Fruit fly (Drosophila melanogaster) whole organism, embryonic: ENCODE data around the gene Trl.

ENCODE experiments used
- Atf3 ChIP-seq: fragments of 200-800 bp; sonication (Bioruptor generic); optimal IDR thresholded peaks from 3 replicates; lab custom pipeline; 2016; ENCODE audit warnings: missing biosample characterization, missing genetic modification characterization
- CG10431 ChIP-seq: fragments of 200-800 bp; sonication (Bioruptor generic); optimal IDR thresholded peaks from 3 replicates; lab custom pipeline; 2018; ENCODE audit warnings: missing biosample characterization, mild to moderate bottlenecking, missing genetic modification characterization
- CG10565 ChIP-seq: fragments of 200-800 bp; sonication (Bioruptor generic); optimal IDR thresholded peaks from 3 replicates; lab custom pipeline; 2016; ENCODE audit warnings: missing biosample characterization, mild to moderate bottlenecking, missing genetic modification characterization
- CG11696 ChIP-seq: fragments of 200-800 bp; sonication (Bioruptor generic); IDR thresholded peaks from 2 replicates; pipeline ENCODE4 v1.3.6; 2022; ENCODE audit warnings: missing biosample characterization, missing genetic modification characterization
- CG12391 ChIP-seq: fragments of 200-800 bp; sonication (Bioruptor generic); optimal IDR thresholded peaks from 3 replicates; lab custom pipeline; 2018; ENCODE audit warnings: missing biosample characterization, mild to moderate bottlenecking, missing genetic modification characterization, moderate library complexity
- CG12659 ChIP-seq: fragments of 200-800 bp; sonication (Bioruptor generic); optimal IDR thresholded peaks from 3 replicates; lab custom pipeline; 2017; ENCODE audit warnings: mild to moderate bottlenecking, missing biosample characterization, missing genetic modification reagents, missing genetic modification characterization
- CG12942 ChIP-seq: fragments of 200-800 bp; sonication (Bioruptor generic); optimal IDR thresholded peaks from 3 replicates; lab custom pipeline; 2016; ENCODE audit warnings: missing biosample characterization, missing genetic modification characterization
- CG14050 ChIP-seq: fragments of 200-800 bp; sonication (Bioruptor generic); IDR thresholded peaks from 3 replicates; pipeline ENCODE4 v1.3.6; 2022; ENCODE audit warnings: missing biosample characterization, missing genetic modification characterization
- CG14667 ChIP-seq: fragments of 200-800 bp; sonication (Bioruptor generic); IDR thresholded peaks from 2 replicates; pipeline ENCODE4 v1.3.6; 2022; ENCODE audit warnings: missing biosample characterization, missing genetic modification characterization
- CG1602 ChIP-seq: fragments of 200-800 bp; sonication (Bioruptor generic); optimal IDR thresholded peaks from 3 replicates; lab custom pipeline; 2016; ENCODE audit warnings: missing biosample characterization, missing genetic modification characterization
- CG17328 ChIP-seq: fragments of 200-800 bp; sonication (Bioruptor generic); IDR thresholded peaks from 2 replicates; pipeline ENCODE4 v1.3.6; 2022; ENCODE audit warnings: missing biosample characterization, missing genetic modification characterization
- CG18262 ChIP-seq: fragments of 200-800 bp; optimal IDR thresholded peaks from 3 replicates; lab custom pipeline; 2019; ENCODE audit warnings: missing biosample characterization, mild to moderate bottlenecking, missing genetic modification characterization, moderate library complexity
- CG18619 ChIP-seq: fragments of 200-800 bp; sonication (Bioruptor generic); optimal IDR thresholded peaks from 3 replicates; lab custom pipeline; 2017; ENCODE audit warnings: missing biosample characterization, mild to moderate bottlenecking, missing genetic modification characterization
- CG2129 ChIP-seq: fragments of 200-800 bp; sonication (Bioruptor generic); IDR thresholded peaks from 2 replicates; pipeline ENCODE4 v1.3.6; 2022; ENCODE audit warnings: missing biosample characterization, missing genetic modification characterization; ENCODE audit not compliant: partially characterized antibody
- CG2678 ChIP-seq: fragments of 200-800 bp; sonication (Bioruptor generic); optimal IDR thresholded peaks from 3 replicates; lab custom pipeline; 2019; ENCODE audit warnings: missing biosample characterization, mild to moderate bottlenecking, missing genetic modification characterization, moderate library complexity
- CG2889 ChIP-seq: fragments of 200-800 bp; sonication (Bioruptor generic); IDR thresholded peaks from 3 replicates; pipeline ENCODE4 v1.3.6; 2022; ENCODE audit warnings: missing biosample characterization, missing genetic modification characterization
- CG33213 ChIP-seq: fragments of 200-800 bp; sonication (Bioruptor generic); optimal IDR thresholded peaks from 3 replicates; lab custom pipeline; 2016; ENCODE audit warnings: missing biosample characterization, missing genetic modification characterization
- CG34376 ChIP-seq: fragments of 200-800 bp; sonication (Bioruptor generic); optimal IDR thresholded peaks from 2 replicates; lab custom pipeline; 2018; ENCODE audit warnings: missing biosample characterization, mild to moderate bottlenecking, missing genetic modification characterization
- CG3726 ChIP-seq: fragments of 200-800 bp; sonication (Bioruptor generic); IDR thresholded peaks from 3 replicates; pipeline ENCODE4, ENCODE4 v1.3.6; 2022; ENCODE audit warnings: missing biosample characterization, missing genetic modification characterization
- CG3995 ChIP-seq: fragments of 200-800 bp; sonication (Bioruptor generic); optimal IDR thresholded peaks from 3 replicates; lab custom pipeline; 2016; ENCODE audit warnings: missing biosample characterization, missing genetic modification characterization
- CG4404 ChIP-seq: fragments of 200-800 bp; sonication (Bioruptor generic); IDR thresholded peaks from 2 replicates; pipeline ENCODE4 v1.3.6; 2022; ENCODE audit warnings: missing biosample characterization, missing genetic modification characterization
- CG5180 ChIP-seq: fragments of 200-800 bp; sonication (Bioruptor generic); optimal IDR thresholded peaks from 3 replicates; lab custom pipeline; 2017; ENCODE audit warnings: missing biosample characterization, missing genetic modification characterization, mild to moderate bottlenecking, moderate library complexity, missing genetic modification reagents
- CHES-1-like ChIP-seq: fragments of 200-800 bp; sonication (Bioruptor generic); optimal IDR thresholded peaks from 2 replicates; lab custom pipeline; 2016; ENCODE audit warnings: missing biosample characterization, missing genetic modification characterization
- D ChIP-seq, 2 experiments: fragments of 200-800 bp in 1 of 2; fragments of >200 bp in 1 of 2; sonication (Bioruptor generic) in 1 of 2; optimal IDR thresholded peaks; 2 replicates in 1 of 2; 3 replicates in 1 of 2; lab custom pipeline; 2017; ENCODE audit warnings: mild to moderate bottlenecking in 1 of 2, missing biosample characterization in 1 of 2, missing genetic modification characterization in 1 of 2, missing genetic modification reagents in 1 of 2
- HLH4C ChIP-seq: fragments of 200-800 bp; sonication (Bioruptor generic); IDR thresholded peaks from 3 replicates; pipeline ENCODE4 v1.3.6; 2022; ENCODE audit warnings: missing biosample characterization, missing genetic modification characterization; ENCODE audit not compliant: partially characterized antibody
- Jarid2 ChIP-seq: fragments of 200-800 bp; sonication (Bioruptor generic); optimal IDR thresholded peaks from 3 replicates; lab custom pipeline; 2017; ENCODE audit warnings: mild to moderate bottlenecking, missing biosample characterization, missing genetic modification reagents, missing genetic modification characterization
- Nf-YA ChIP-seq: fragments of 200-800 bp; sonication (Bioruptor generic); IDR thresholded peaks from 2 replicates; pipeline ENCODE4 v1.3.6; 2022; ENCODE audit warnings: missing biosample characterization, missing genetic modification characterization
- Poxn ChIP-seq: fragments of 200-800 bp; sonication (Bioruptor generic); IDR thresholded peaks from 2 replicates; pipeline ENCODE4 v1.3.6; 2022; ENCODE audit warnings: missing biosample characterization, missing genetic modification characterization
- ac ChIP-seq: fragments of 200-800 bp; sonication (Bioruptor generic); optimal IDR thresholded peaks from 3 replicates; lab custom pipeline; 2017; ENCODE audit warnings: missing biosample characterization, mild to moderate bottlenecking, missing genetic modification characterization
- amos ChIP-seq: fragments of 200-800 bp; sonication (Bioruptor generic); IDR thresholded peaks from 2 replicates; pipeline ENCODE4 v1.3.6; 2022; ENCODE audit warnings: missing biosample characterization, missing genetic modification characterization; ENCODE audit not compliant: partially characterized antibody
- ci ChIP-seq: fragments of 200-800 bp; sonication (Bioruptor generic); IDR thresholded peaks from 3 replicates; pipeline ENCODE4 v1.3.6; 2022; ENCODE audit warnings: missing biosample characterization, missing genetic modification characterization
- crp ChIP-seq, 2 experiments: fragments of 200-800 bp; sonication (Bioruptor generic); optimal IDR thresholded peaks; 2 replicates in 1 of 2; 3 replicates in 1 of 2; lab custom pipeline; 2017; ENCODE audit warnings: missing biosample characterization in 2 of 2, missing genetic modification characterization in 2 of 2, mild to moderate bottlenecking in 1 of 2, moderate library complexity in 1 of 2
- ewg ChIP-seq: fragments of 200-800 bp; sonication (Bioruptor generic); optimal IDR thresholded peaks from 3 replicates; lab custom pipeline; 2017; ENCODE audit warnings: mild to moderate bottlenecking, missing biosample characterization, missing genetic modification reagents, missing genetic modification characterization
- grau ChIP-seq: fragments of 200-800 bp; optimal IDR thresholded peaks from 3 replicates; lab custom pipeline; 2019; ENCODE audit warnings: missing biosample characterization, mild to moderate bottlenecking, missing genetic modification characterization, moderate library complexity
- gsb-n ChIP-seq: fragments of 200-800 bp; sonication (Bioruptor generic); optimal IDR thresholded peaks from 3 replicates; lab custom pipeline; 2018; ENCODE audit warnings: missing biosample characterization, mild to moderate bottlenecking, missing genetic modification characterization
- gt ChIP-seq: fragments of 200-800 bp; sonication (Bioruptor generic); IDR thresholded peaks from 2 replicates; pipeline ENCODE4 v1.3.6; 2022; ENCODE audit warnings: missing biosample characterization, missing genetic modification characterization
- hkb ChIP-seq, 2 experiments: fragments of 200-800 bp in 1 of 2; fragments of >200 bp in 1 of 2; sonication (Bioruptor generic) in 1 of 2; IDR thresholded peaks in 1 of 2; optimal IDR thresholded peaks in 1 of 2; 2 replicates each; pipeline versions ENCODE4 v1.3.6 to Lab custom; 2017 to 2022; ENCODE audit warnings: missing biosample characterization in 1 of 2, missing genetic modification characterization in 1 of 2
- knrl ChIP-seq: fragments of 200-800 bp; sonication (Bioruptor generic); IDR thresholded peaks from 3 replicates; pipeline ENCODE4 v1.3.6; 2022; ENCODE audit warnings: missing biosample characterization, missing genetic modification characterization; ENCODE audit not compliant: partially characterized antibody
- luna ChIP-seq: fragments of 200-800 bp; sonication (Bioruptor generic); optimal IDR thresholded peaks from 2 replicates; lab custom pipeline; 2016; ENCODE audit warnings: missing biosample characterization, missing genetic modification characterization
- mirr ChIP-seq: fragments of 200-800 bp; sonication (Bioruptor generic); optimal IDR thresholded peaks from 3 replicates; lab custom pipeline; 2018; ENCODE audit warnings: missing biosample characterization, mild to moderate bottlenecking, missing genetic modification characterization
- pita ChIP-seq: fragments of 200-800 bp; sonication (Bioruptor generic); optimal IDR thresholded peaks from 2 replicates; lab custom pipeline; 2017; ENCODE audit warnings: missing biosample characterization, mild to moderate bottlenecking, missing genetic modification characterization
- sisA ChIP-seq: fragments of 200-800 bp; sonication (Bioruptor generic); IDR thresholded peaks from 2 replicates; pipeline ENCODE4 v1.3.6; 2022; ENCODE audit warnings: missing biosample characterization, missing genetic modification characterization
- trem ChIP-seq: fragments of 200-800 bp; optimal IDR thresholded peaks from 3 replicates; lab custom pipeline; 2019; ENCODE audit warnings: missing biosample characterization, mild to moderate bottlenecking, missing genetic modification characterization, moderate library complexity
- vnd ChIP-seq: fragments of 200-800 bp; sonication (Bioruptor generic); IDR thresholded peaks from 3 replicates; pipeline ENCODE4 v1.3.6; 2022; ENCODE audit warnings: missing biosample characterization, missing genetic modification characterization; ENCODE audit not compliant: partially characterized antibody
- wdn ChIP-seq: fragments of 200-800 bp; sonication (Bioruptor generic); IDR thresholded peaks from 2 replicates; pipeline ENCODE4 v1.3.6; 2022; ENCODE audit warnings: missing biosample characterization, missing genetic modification characterization
- wek ChIP-seq: fragments of 200-800 bp; sonication (Bioruptor generic); optimal IDR thresholded peaks from 3 replicates; lab custom pipeline; 2018; ENCODE audit warnings: missing biosample characterization, mild to moderate bottlenecking, missing genetic modification characterization, moderate library complexity
- yki ChIP-seq: fragments of >200 bp; optimal IDR thresholded peaks from 3 replicates; lab custom pipeline; 2018

The Trl gene

dm6 chr3L:14755951-14756723 lies 4.7 kb downstream of the Trl start (continued):
- TF ChIP-seq CG2129, result no peak
- peak; percentile 95 for TF ChIP-seq CG12659 (GFP tag; lab: Kevin White, UChicago)
- peak; percentile 81 for TF ChIP-seq CG1602
- peak; percentile 73 for TF ChIP-seq yki
- peak; percentile 25 for TF ChIP-seq ac (GFP tag; lab: Kevin White, UChicago)
- peak; percentile 38 for TF ChIP-seq trem (tag; lab: Kevin White, UChicago)
- TF ChIP-seq gt (GFP tag; lab: Robert Waterston, UW), result 0 out of 2 replicates have a peak, but pooled peaks have one; percentile 15
- TF ChIP-seq vnd, result no peak
- TF ChIP-seq CG11696 (GFP tag; lab: Robert Waterston, UW), result 0 out of 2 replicates have a peak, but pooled peaks have one; percentile 19
- TF ChIP-seq ci (GFP tag; lab: Robert Waterston, UW), result peak; percentile 72; the same call in 1 of the 3 replicates
- TF ChIP-seq hkb (optimal IDR thresholded peaks at IDR 0.05; lab: Kevin White, UChicago), result no peak
- peak; percentile 77 for TF ChIP-seq hkb (GFP tag; IDR thresholded peaks at IDR 0.05; lab: Robert Waterston, UW)
- TF ChIP-seq knrl, result no peak
- peak; percentile 57 for TF ChIP-seq ewg (GFP tag; lab: Kevin White, UChicago)
- peak; percentile 69; the same call in 1 of the 2 replicates for TF ChIP-seq CG17328
- TF ChIP-seq wek (GFP tag; lab: Kevin White, UChicago), result no peak
- TF ChIP-seq HLH4C, result 0 out of 3 replicates have a peak, but pooled peaks have one; percentile 25
- TF ChIP-seq CG2889, result peak; percentile 72; the same call in 1 of the 3 replicates
- TF ChIP-seq CG4404 (GFP tag; lab: Robert Waterston, UW), result peak; percentile 78
- TF ChIP-seq CG14667 (GFP tag; lab: Robert Waterston, UW), result peak; percentile 67
- 0 out of 3 replicates have a peak, but pooled peaks have one; percentile 70 for TF ChIP-seq CG3726 (GFP tag; lab: Robert Waterston, UW)
- TF ChIP-seq CG3995 (GFP tag; lab: Kevin White, UChicago), result peak; percentile 34
- peak; percentile 37 for TF ChIP-seq Atf3 (GFP tag; lab: Kevin White, UChicago)
- peak; percentile 43 for TF ChIP-seq CG10431 (GFP tag; lab: Kevin White, UChicago)
- no peak for TF ChIP-seq CHES-1-like
- no peak for TF ChIP-seq D (optimal IDR thresholded peaks at IDR 0.05; lab: Kevin White, UChicago)
- peak; percentile 74 for TF ChIP-seq D (GFP tag; optimal IDR thresholded peaks at IDR 0.05; lab: Kevin White, UChicago)
- peak; percentile 64; the same call in 1 of the 2 replicates for TF ChIP-seq Nf-YA
- TF ChIP-seq CG2678 (tag; lab: Kevin White, UChicago), result peak; percentile 95
- peak in 1 of 2 experiments; percentile 29 for TF ChIP-seq crp (GFP tag; optimal IDR thresholded peaks at IDR 0.05; lab: Kevin White, UChicago)
- peak; percentile 63 for TF ChIP-seq CG12942 (GFP tag; lab: Kevin White, UChicago)
- peak; percentile 63 for TF ChIP-seq mirr (GFP tag; lab: Kevin White, UChicago)
- peak; percentile 86 for TF ChIP-seq sisA (GFP tag; lab: Robert Waterston, UW)
- peak; percentile 89 for TF ChIP-seq CG12391 (tag; lab: Kevin White, UChicago)
- TF ChIP-seq Jarid2 (GFP tag; lab: Kevin White, UChicago), result no peak
- TF ChIP-seq CG10565, result peak; percentile 27
- peak; percentile 99 for TF ChIP-seq grau (tag; lab: Kevin White, UChicago)
- peak; percentile 61 for TF ChIP-seq luna (GFP tag; lab: Kevin White, UChicago)
- TF ChIP-seq wdn (GFP tag; lab: Robert Waterston, UW), result peak; percentile 54; the same call in 1 of the 2 replicates
- TF ChIP-seq amos, result no peak; the same call in 1 of the 2 replicates
- peak; percentile 80 for TF ChIP-seq CG5180 (GFP tag; lab: Kevin White, UChicago)
- peak; percentile 39 for TF ChIP-seq CG33213 (GFP tag; lab: Kevin White, UChicago)
- no peak for TF ChIP-seq pita (GFP tag; lab: Kevin White, UChicago)
- peak; percentile 15 for TF ChIP-seq CG34376 (GFP tag; lab: Kevin White, UChicago)
- TF ChIP-seq Poxn (GFP tag; lab: Robert Waterston, UW), result peak; percentile 57
- TF ChIP-seq CG18262 (tag; lab: Kevin White, UChicago), result peak; percentile 87
- peak; percentile 40 for TF ChIP-seq gsb-n (tag; lab: Kevin White, UChicago)
- TF ChIP-seq CG18619 (GFP tag; lab: Kevin White, UChicago), result peak; percentile 92
- TF ChIP-seq CG14050, result peak; percentile 79
